Fruit fly (Drosophila melanogaster) whole organism, embryonic: ENCODE measurements around the gene Zpr1.

ENCODE experiments used
- C15 ChIP-seq: fragments of 200-800 bp; sonication (Bioruptor generic); IDR thresholded peaks from 3 replicates; pipeline ENCODE4 v1.3.6; 2022; ENCODE audit warnings: missing biosample characterization, missing genetic modification characterization
- CG10147 ChIP-seq: fragments of 200-800 bp; sonication (Bioruptor generic); optimal IDR thresholded peaks from 2 replicates; lab custom pipeline; 2019; ENCODE audit warnings: missing biosample characterization, mild to moderate bottlenecking, missing genetic modification characterization, moderate library complexity
- CG10654 ChIP-seq: fragments of 200-800 bp; sonication (Bioruptor generic); optimal IDR thresholded peaks from 2 replicates; lab custom pipeline; 2016; ENCODE audit warnings: missing biosample characterization, missing genetic modification characterization
- CG11247 ChIP-seq: fragments of 200-800 bp; sonication (Bioruptor generic); IDR thresholded peaks from 2 replicates; pipeline ENCODE4 v1.3.6; 2022; ENCODE audit warnings: missing biosample characterization, missing genetic modification characterization
- CG11398 ChIP-seq: fragments of 200-800 bp; sonication (Bioruptor generic); optimal IDR thresholded peaks from 2 replicates; lab custom pipeline; 2016; ENCODE audit warnings: missing biosample characterization, missing genetic modification characterization
- CG11456 ChIP-seq: fragments of 200-800 bp; sonication (Bioruptor generic); IDR thresholded peaks from 3 replicates; pipeline ENCODE4 v1.3.6; 2022; ENCODE audit warnings: missing biosample characterization, missing genetic modification characterization
- CG11723 ChIP-seq: fragments of 200-800 bp; sonication (Bioruptor generic); optimal IDR thresholded peaks from 2 replicates; lab custom pipeline; 2017; ENCODE audit warnings: missing biosample characterization, mild to moderate bottlenecking, missing genetic modification characterization
- CG12219 ChIP-seq: fragments of 200-800 bp; sonication (Bioruptor generic); optimal IDR thresholded peaks from 3 replicates; lab custom pipeline; 2018; ENCODE audit warnings: missing biosample characterization, mild to moderate bottlenecking, missing genetic modification characterization
- CG13123 ChIP-seq: fragments of 200-800 bp; sonication (Bioruptor generic); optimal IDR thresholded peaks from 2 replicates; lab custom pipeline; 2016; ENCODE audit warnings: missing biosample characterization, missing genetic modification characterization
- CG14050 ChIP-seq: fragments of 200-800 bp; sonication (Bioruptor generic); IDR thresholded peaks from 3 replicates; pipeline ENCODE4 v1.3.6; 2022; ENCODE audit warnings: missing biosample characterization, missing genetic modification characterization
- CG14710 ChIP-seq: fragments of 200-800 bp; sonication (Bioruptor generic); optimal IDR thresholded peaks from 3 replicates; lab custom pipeline; 2019; ENCODE audit warnings: missing biosample characterization, mild to moderate bottlenecking, missing genetic modification characterization, moderate library complexity
- CG14860 ChIP-seq: fragments of 200-800 bp; sonication (Bioruptor generic); IDR thresholded peaks from 3 replicates; pipeline ENCODE4 v1.3.6; 2022; ENCODE audit warnings: missing biosample characterization, missing genetic modification characterization; ENCODE audit not compliant: partially characterized antibody
- CG15269 ChIP-seq: fragments of 200-800 bp; sonication (Bioruptor generic); optimal IDR thresholded peaks from 2 replicates; lab custom pipeline; 2018; ENCODE audit warnings: missing biosample characterization, mild to moderate bottlenecking, missing genetic modification characterization, moderate library complexity
- CG15601 ChIP-seq: fragments of 200-800 bp; sonication (Bioruptor generic); optimal IDR thresholded peaks from 3 replicates; lab custom pipeline; 2019; ENCODE audit warnings: missing biosample characterization, mild to moderate bottlenecking, missing genetic modification characterization, moderate library complexity
- CG2116 ChIP-seq: fragments of 200-800 bp; sonication (Bioruptor generic); optimal IDR thresholded peaks from 3 replicates; lab custom pipeline; 2018; ENCODE audit warnings: missing biosample characterization, mild to moderate bottlenecking, missing genetic modification characterization
- CG2129 ChIP-seq: fragments of 200-800 bp; sonication (Bioruptor generic); IDR thresholded peaks from 2 replicates; pipeline ENCODE4 v1.3.6; 2022; ENCODE audit warnings: missing biosample characterization, missing genetic modification characterization; ENCODE audit not compliant: partially characterized antibody
- CG2199 ChIP-seq: fragments of 200-800 bp; sonication (Bioruptor generic); IDR thresholded peaks from 3 replicates; pipeline ENCODE4 v1.3.6; 2022; ENCODE audit warnings: missing biosample characterization, missing genetic modification characterization
- CG32532 ChIP-seq: fragments of 200-800 bp; sonication (Bioruptor generic); IDR thresholded peaks from 2 replicates; pipeline ENCODE4 v1.3.6; 2022; ENCODE audit warnings: missing biosample characterization, missing genetic modification characterization
- CG4360 ChIP-seq: fragments of 200-800 bp; sonication (Bioruptor generic); IDR thresholded peaks from 2 replicates; pipeline ENCODE4 v1.3.6; 2022; ENCODE audit warnings: missing biosample characterization, missing genetic modification characterization
- CG6689 ChIP-seq: fragments of 200-800 bp; sonication (Bioruptor generic); IDR thresholded peaks from 2 replicates; pipeline ENCODE4 v1.3.6; 2022; ENCODE audit warnings: missing biosample characterization, missing genetic modification characterization
- CG6765 ChIP-seq: fragments of 200-800 bp; sonication (Bioruptor generic); optimal IDR thresholded peaks from 3 replicates; lab custom pipeline; 2017; ENCODE audit warnings: missing biosample characterization, mild to moderate bottlenecking, missing genetic modification characterization
- CG7357 ChIP-seq: fragments of 200-800 bp; sonication (Bioruptor generic); IDR thresholded peaks from 3 replicates; pipeline ENCODE4 v1.3.6; 2022; ENCODE audit warnings: missing biosample characterization, missing genetic modification characterization
- CG8359 ChIP-seq: fragments of 200-800 bp; sonication (Bioruptor generic); optimal IDR thresholded peaks from 2 replicates; lab custom pipeline; 2017; ENCODE audit warnings: missing biosample characterization, mild to moderate bottlenecking, missing genetic modification characterization, borderline replicate concordance
- Chrac-16 ChIP-seq: fragments of 200-800 bp; sonication (Bioruptor generic); optimal IDR thresholded peaks from 3 replicates; lab custom pipeline; 2016; ENCODE audit warnings: missing biosample characterization, missing genetic modification characterization
- CoRest ChIP-seq: fragments of 200-800 bp; sonication (Bioruptor generic); optimal IDR thresholded peaks from 3 replicates; lab custom pipeline; 2018; ENCODE audit warnings: missing biosample characterization, mild to moderate bottlenecking, missing genetic modification characterization, moderate library complexity
- Dp ChIP-seq: fragments of 200-800 bp; sonication (Bioruptor generic); optimal IDR thresholded peaks from 2 replicates; lab custom pipeline; 2018; ENCODE audit warnings: missing biosample characterization, mild to moderate bottlenecking, missing genetic modification characterization, moderate library complexity
- Dref ChIP-seq: fragments of 200-800 bp; sonication (Bioruptor generic); IDR thresholded peaks from 2 replicates; pipeline ENCODE4 v1.3.6; 2022; ENCODE audit warnings: missing biosample characterization, missing genetic modification characterization
- Gsc ChIP-seq: fragments of 200-800 bp; sonication (Bioruptor generic); IDR thresholded peaks from 2 replicates; pipeline ENCODE4 v1.3.6; 2022; ENCODE audit warnings: missing biosample characterization, missing genetic modification characterization
- Gug ChIP-seq: fragments of 200-800 bp; sonication (Bioruptor generic); IDR thresholded peaks from 4 replicates; pipeline ENCODE4 v1.3.6; 2022; ENCODE audit warnings: missing biosample characterization, missing genetic modification characterization
- Med ChIP-seq: fragments of 200-800 bp; sonication (Bioruptor generic); peaks from one replicate; lab custom pipeline; 2016; ENCODE audit warnings: missing biosample characterization, missing genetic modification characterization, mild to moderate bottlenecking, inconsistent platforms, moderate library complexity
- NFAT ChIP-seq: fragments of 200-800 bp; sonication (Bioruptor generic); IDR thresholded peaks from 2 replicates; pipeline ENCODE4 v1.3.6; 2022; ENCODE audit warnings: missing biosample characterization, missing genetic modification characterization
- Optix ChIP-seq: fragments of 200-800 bp; sonication (Bioruptor generic); IDR thresholded peaks from 3 replicates; pipeline ENCODE4 v1.3.6; 2022; ENCODE audit warnings: missing biosample characterization, missing genetic modification characterization
- Poxn ChIP-seq: fragments of 200-800 bp; sonication (Bioruptor generic); IDR thresholded peaks from 2 replicates; pipeline ENCODE4 v1.3.6; 2022; ENCODE audit warnings: missing biosample characterization, missing genetic modification characterization
- al ChIP-seq: fragments of 200-800 bp; sonication (Bioruptor generic); IDR thresholded peaks from 2 replicates; pipeline ENCODE4 v1.3.6; 2022; ENCODE audit warnings: missing biosample characterization, missing genetic modification characterization
- ase ChIP-seq: fragments of 200-800 bp; sonication (Bioruptor generic); IDR thresholded peaks from 3 replicates; pipeline ENCODE4 v1.3.6; 2022; ENCODE audit warnings: missing biosample characterization, missing genetic modification characterization
- dati ChIP-seq: fragments of 200-800 bp; sonication (Bioruptor generic); IDR thresholded peaks from 2 replicates; pipeline ENCODE4 v1.3.6; 2022; ENCODE audit warnings: missing biosample characterization, missing genetic modification characterization
- dysf ChIP-seq: fragments of 200-800 bp; sonication (Bioruptor generic); IDR thresholded peaks from 3 replicates; pipeline ENCODE4 v1.3.6; 2022; ENCODE audit warnings: missing biosample characterization, missing genetic modification characterization
- fd64A ChIP-seq: fragments of 200-800 bp; sonication (Bioruptor generic); optimal IDR thresholded peaks from 3 replicates; lab custom pipeline; 2018; ENCODE audit warnings: missing biosample characterization, mild to moderate bottlenecking, missing genetic modification characterization
- jigr1 ChIP-seq: fragments of 200-800 bp; sonication (Bioruptor generic); IDR thresholded peaks from 3 replicates; pipeline ENCODE4 v1.3.6; 2022; ENCODE audit warnings: missing biosample characterization, missing genetic modification characterization
- oc ChIP-seq: fragments of 200-800 bp; sonication (Bioruptor generic); optimal IDR thresholded peaks from 2 replicates; lab custom pipeline; 2018; ENCODE audit warnings: missing biosample characterization, mild to moderate bottlenecking, missing genetic modification characterization, moderate library complexity
- otp ChIP-seq: fragments of 200-800 bp; sonication (Bioruptor generic); IDR thresholded peaks from 3 replicates; pipeline ENCODE4, ENCODE4 v1.3.6; 2022; ENCODE audit warnings: missing biosample characterization, missing genetic modification characterization
- pb ChIP-seq: fragments of 200-800 bp; sonication (Bioruptor generic); optimal IDR thresholded peaks from 3 replicates; lab custom pipeline; 2016; ENCODE audit warnings: missing biosample characterization, missing genetic modification characterization
- peb ChIP-seq: fragments of 200-800 bp; sonication (Bioruptor generic); IDR thresholded peaks from 2 replicates; pipeline ENCODE4 v1.3.6; 2022; ENCODE audit warnings: missing biosample characterization, missing genetic modification characterization
- row ChIP-seq: fragments of 200-800 bp; sonication (Bioruptor generic); IDR thresholded peaks from 3 replicates; pipeline ENCODE4 v1.3.6; 2022; ENCODE audit warnings: missing biosample characterization, missing genetic modification characterization
- sd ChIP-seq: fragments of 200-800 bp; sonication (Bioruptor generic); optimal IDR thresholded peaks from 3 replicates; lab custom pipeline; 2018; ENCODE audit warnings: missing biosample characterization, mild to moderate bottlenecking, missing genetic modification characterization, moderate library complexity
- slp2 ChIP-seq: fragments of 200-800 bp; sonication (Bioruptor generic); optimal IDR thresholded peaks from 2 replicates; lab custom pipeline; 2016; ENCODE audit warnings: missing biosample characterization, missing genetic modification characterization
- toy ChIP-seq: fragments of 200-800 bp; sonication (Bioruptor generic); IDR thresholded peaks from 2 replicates; pipeline ENCODE4 v1.3.6; 2022; ENCODE audit warnings: missing biosample characterization, missing genetic modification characterization
- tx ChIP-seq: fragments of 200-800 bp; sonication (Bioruptor generic); optimal IDR thresholded peaks from 2 replicates; lab custom pipeline; 2016; ENCODE audit warnings: missing biosample characterization, missing genetic modification characterization
- zen ChIP-seq: fragments of 200-800 bp; sonication (Bioruptor generic); optimal IDR thresholded peaks from 3 replicates; lab custom pipeline; 2018; ENCODE audit warnings: missing biosample characterization, mild to moderate bottlenecking, missing genetic modification characterization, moderate library complexity

The Zpr1 gene

dm6 chrX:9142224-9142802 lies 19.6 kb downstream of the Zpr1 start, which contains the start of gene CG7065 (continued):
- TF ChIP-seq CG14710 (tag; lab: Kevin White, UChicago) (peak; percentile 42), CG7357 (GFP tag; lab: Robert Waterston, UW) (peak; percentile 29; the same call in 1 of the 3 replicates), CG6689 (no peak), Med (peak; percentile 20), CG2129 (GFP tag; lab: Robert Waterston, UW) (0 out of 2 replicates have a peak, but pooled peaks have one; percentile 23), CG14860 (GFP tag; lab: Robert Waterston, UW) (0 out of 3 replicates have a peak, but pooled peaks have one; percentile 36), row (peak; percentile 65), CG2116 (GFP tag; lab: Kevin White, UChicago) (peak; percentile 52)

- peak; percentile 53 for TF ChIP-seq CG11398
- TF ChIP-seq CG11247, result peak; percentile 72
- peak; percentile 43 for TF ChIP-seq CG6765 (GFP tag; lab: Kevin White, UChicago)
- peak; percentile 72 for TF ChIP-seq CoRest (tag; lab: Kevin White, UChicago)
- peak; percentile 9 for TF ChIP-seq tx (GFP tag; lab: Kevin White, UChicago)
- TF ChIP-seq NFAT (GFP tag; lab: Robert Waterston, UW), result peak; percentile 75
- peak; percentile 41 for TF ChIP-seq CG11723 (GFP tag; lab: Kevin White, UChicago)
- TF ChIP-seq dysf (GFP tag; lab: Robert Waterston, UW), result peak; percentile 89
- TF ChIP-seq CG12219 (GFP tag; lab: Kevin White, UChicago), result peak; percentile 78
- TF ChIP-seq toy, result peak; percentile 47; the same call in 1 of the 2 replicates
- TF ChIP-seq peb, result peak; percentile 77
- peak; percentile 55 for TF ChIP-seq al
- peak; percentile 58 for TF ChIP-seq slp2 (GFP tag; lab: Kevin White, UChicago)
- TF ChIP-seq CG15269 (tag; lab: Kevin White, UChicago), result no peak
- TF ChIP-seq pb (GFP tag; lab: Kevin White, UChicago), result peak; percentile 72
- TF ChIP-seq ase, result peak; percentile 82
- TF ChIP-seq Dref, result no peak
- peak; percentile 75 for TF ChIP-seq CG14050
- peak; percentile 36 for TF ChIP-seq sd (tag; lab: Kevin White, UChicago)
- TF ChIP-seq CG10654 (GFP tag; lab: Kevin White, UChicago), result peak; percentile 64
- TF ChIP-seq CG4360, result peak; percentile 58; the same call in 1 of the 2 replicates
- TF ChIP-seq C15 (GFP tag; lab: Robert Waterston, UW), result 0 out of 3 replicates have a peak, but pooled peaks have one; percentile 44
- TF ChIP-seq dati (GFP tag; lab: Robert Waterston, UW), result peak; percentile 67
- TF ChIP-seq Gsc (GFP tag; lab: Robert Waterston, UW), result peak; percentile 63
- peak; percentile 59 for TF ChIP-seq zen (tag; lab: Kevin White, UChicago)
- peak; percentile 55 for TF ChIP-seq CG8359 (GFP tag; lab: Kevin White, UChicago)
- TF ChIP-seq jigr1, result peak; percentile 75; the same call in 2 of the 3 replicates
- TF ChIP-seq Optix, result peak; percentile 87
- TF ChIP-seq fd64A (GFP tag; lab: Kevin White, UChicago), result peak; percentile 56
- peak; percentile 91 for TF ChIP-seq Gug (GFP tag; lab: Robert Waterston, UW)
- TF ChIP-seq row, result peak; percentile 93
- TF ChIP-seq oc (tag; lab: Kevin White, UChicago), result peak; percentile 61
- peak; percentile 84 for TF ChIP-seq CG32532
- TF ChIP-seq Dp (GFP tag; lab: Kevin White, UChicago), result no peak
- peak; percentile 63 for TF ChIP-seq Chrac-16
- no peak for TF ChIP-seq Poxn (GFP tag; lab: Robert Waterston, UW)
- peak; percentile 87; the same call in 2 of the 3 replicates for TF ChIP-seq CG2199 (GFP tag; lab: Robert Waterston, UW)
- TF ChIP-seq otp (GFP tag; lab: Robert Waterston, UW), result peak; percentile 88
- TF ChIP-seq CG15601, result peak; percentile 55
- TF ChIP-seq CG10147 (GFP tag; lab: Kevin White, UChicago), result no peak
- TF ChIP-seq CG11456 (GFP tag; lab: Robert Waterston, UW), result peak; percentile 82
- peak; percentile 23 for TF ChIP-seq CG13123
These were observed 20.7 kb downstream of the Zpr1 start for dm6 chrX:9141219-9141618.
